Worm (Caenorhabditis elegans): ENCODE results near the gene ttr-17.

- TF ChIP-seq K02D7.2 (tag; optimal IDR thresholded peaks at IDR 0.05): no peak
- TF ChIP-seq hlh-13 (GFP tag; optimal IDR thresholded peaks at IDR 0.05): no peak
- no peak for TF ChIP-seq sox-4 (tag; optimal IDR thresholded peaks at IDR 0.05)
- TF ChIP-seq elt-2 (tag; optimal IDR thresholded peaks at IDR 0.05): no peak
- TF ChIP-seq nhr-232 (tag; optimal IDR thresholded peaks at IDR 0.05): no peak
- no peak for TF ChIP-seq nfya-1 (tag; optimal IDR thresholded peaks at IDR 0.05)
- no peak for TF ChIP-seq ama-1 (optimal IDR thresholded peaks at IDR 0.05)
- TF ChIP-seq sdc-2 (tag; optimal IDR thresholded peaks at IDR 0.05): no peak
- no peak for TF ChIP-seq ceh-48 (tag; optimal IDR thresholded peaks at IDR 0.05)
- no peak for TF ChIP-seq tbx-2 (tag; optimal IDR thresholded peaks at IDR 0.05)
- no peak for TF ChIP-seq nhr-11 (tag; optimal IDR thresholded peaks at IDR 0.05)
- TF ChIP-seq elt-4 (tag; optimal IDR thresholded peaks at IDR 0.05): no peak
These were observed 28.6 kb downstream of the ttr-17 start for ce11 chrIV:11038218-11038617.

Data from whole organism, late embryonic.